Fruit fly (Drosophila melanogaster) whole organism, embryonic: ENCODE data around the gene fru.

Experiments used
- Aef1 ChIP-seq: fragments of 200-800 bp; sonication (Bioruptor generic); IDR thresholded peaks from 3 replicates; pipeline ENCODE4 v1.3.6; 2022; ENCODE audit warnings: missing biosample characterization, missing genetic modification characterization
- CG10366 ChIP-seq: fragments of 200-800 bp; sonication (Bioruptor generic); IDR thresholded peaks from 2 replicates; pipeline ENCODE4 v1.3.6; 2022; ENCODE audit warnings: missing biosample characterization, missing genetic modification characterization
- CG11504 ChIP-seq: fragments of 200-800 bp; sonication (Bioruptor generic); optimal IDR thresholded peaks from 3 replicates; lab custom pipeline; 2019; ENCODE audit warnings: missing biosample characterization, mild to moderate bottlenecking, missing genetic modification characterization, moderate library complexity
- CG11560 ChIP-seq: fragments of 200-800 bp; sonication (Bioruptor generic); IDR thresholded peaks from 3 replicates; pipeline ENCODE4 v1.3.6; 2022; ENCODE audit warnings: missing biosample characterization, missing genetic modification characterization
- CG13624 ChIP-seq: fragments of 200-800 bp; sonication (Bioruptor generic); optimal IDR thresholded peaks from 2 replicates; lab custom pipeline; 2016; ENCODE audit warnings: missing biosample characterization, missing genetic modification characterization
- CG13775 ChIP-seq: fragments of 200-800 bp; sonication (Bioruptor generic); optimal IDR thresholded peaks from 3 replicates; lab custom pipeline; 2017; ENCODE audit warnings: missing biosample characterization, mild to moderate bottlenecking, missing genetic modification characterization
- CG14014 ChIP-seq: fragments of 200-800 bp; sonication (Bioruptor generic); IDR thresholded peaks from 2 replicates; pipeline ENCODE4 v1.3.6; 2022; ENCODE audit warnings: missing biosample characterization, missing genetic modification characterization
- CG14441 ChIP-seq: fragments of 200-800 bp; sonication (Bioruptor generic); IDR thresholded peaks from 2 replicates; pipeline ENCODE4 v1.3.6; 2022; ENCODE audit warnings: missing biosample characterization, missing genetic modification characterization
- CG1603 ChIP-seq: fragments of 200-800 bp; sonication (Bioruptor generic); optimal IDR thresholded peaks from 2 replicates; lab custom pipeline; 2019; ENCODE audit warnings: missing biosample characterization, mild to moderate bottlenecking, missing genetic modification characterization, moderate library complexity
- CG17802 ChIP-seq: fragments of 200-800 bp; sonication (Bioruptor generic); optimal IDR thresholded peaks from 2 replicates; lab custom pipeline; 2018; ENCODE audit warnings: missing biosample characterization, mild to moderate bottlenecking, missing genetic modification characterization, moderate library complexity
- CG18262 ChIP-seq: fragments of 200-800 bp; optimal IDR thresholded peaks from 3 replicates; lab custom pipeline; 2019; ENCODE audit warnings: missing biosample characterization, mild to moderate bottlenecking, missing genetic modification characterization, moderate library complexity
- CG18599 ChIP-seq: fragments of 200-800 bp; sonication (Bioruptor generic); optimal IDR thresholded peaks from 3 replicates; lab custom pipeline; 2017; ENCODE audit warnings: missing biosample characterization, missing genetic modification characterization, mild to moderate bottlenecking, moderate library complexity, missing genetic modification reagents
- CG30403 ChIP-seq: fragments of 200-800 bp; sonication (Bioruptor generic); optimal IDR thresholded peaks from 3 replicates; lab custom pipeline; 2016; ENCODE audit warnings: missing biosample characterization, missing genetic modification characterization
- CG4707 ChIP-seq: fragments of 200-800 bp; sonication (Bioruptor generic); optimal IDR thresholded peaks from 2 replicates; lab custom pipeline; 2018; ENCODE audit warnings: missing biosample characterization, mild to moderate bottlenecking, missing genetic modification characterization, moderate library complexity
- CG6175 ChIP-seq: fragments of 200-800 bp; sonication (Bioruptor generic); IDR thresholded peaks from 3 replicates; pipeline ENCODE4 v1.3.6; 2022; ENCODE audit warnings: missing biosample characterization, missing genetic modification characterization
- CG7372 ChIP-seq: fragments of 200-800 bp; sonication (Bioruptor generic); IDR thresholded peaks from 2 replicates; pipeline ENCODE4 v1.3.6; 2022; ENCODE audit warnings: missing biosample characterization, missing genetic modification characterization
- CG8359 ChIP-seq: fragments of 200-800 bp; sonication (Bioruptor generic); optimal IDR thresholded peaks from 2 replicates; lab custom pipeline; 2017; ENCODE audit warnings: missing biosample characterization, mild to moderate bottlenecking, missing genetic modification characterization, borderline replicate concordance
- CG8765 ChIP-seq: fragments of 200-800 bp; sonication (Bioruptor generic); IDR thresholded peaks from 2 replicates; pipeline ENCODE4 v1.3.6; 2022; ENCODE audit warnings: missing biosample characterization, missing genetic modification characterization
- D19A ChIP-seq: fragments of 200-800 bp; optimal IDR thresholded peaks from 3 replicates; lab custom pipeline; 2019; ENCODE audit warnings: missing biosample characterization, mild to moderate bottlenecking, missing genetic modification characterization, moderate library complexity
- D19B ChIP-seq: fragments of 200-800 bp; sonication (Bioruptor generic); optimal IDR thresholded peaks from 2 replicates; lab custom pipeline; 2017; ENCODE audit warnings: missing biosample characterization, mild to moderate bottlenecking, missing genetic modification characterization
- Dad ChIP-seq: fragments of 200-800 bp; sonication (Bioruptor generic); optimal IDR thresholded peaks from 3 replicates; lab custom pipeline; 2016; ENCODE audit warnings: missing biosample characterization, missing genetic modification characterization
- Dll ChIP-seq: fragments of 200-800 bp; sonication (Bioruptor generic); IDR thresholded peaks from 4 replicates; pipeline ENCODE4 v1.3.6; 2022; ENCODE audit warnings: missing biosample characterization, missing genetic modification characterization; ENCODE audit not compliant: partially characterized antibody
- Drgx ChIP-seq: fragments of 200-800 bp; sonication (Bioruptor generic); IDR thresholded peaks from 2 replicates; pipeline ENCODE4 v1.3.6; 2022; ENCODE audit warnings: missing biosample characterization, missing genetic modification characterization
- E2f2 ChIP-seq: fragments of 200-800 bp; sonication (Bioruptor generic); IDR thresholded peaks from 2 replicates; pipeline ENCODE4 v1.3.6; 2022; ENCODE audit warnings: missing biosample characterization, missing genetic modification characterization
- Eip74EF ChIP-seq, 2 experiments: fragments of 200-800 bp in 1 of 2; fragments of >200 bp in 1 of 2; sonication (Bioruptor generic) in 1 of 2; optimal IDR thresholded peaks; 2 replicates each; lab custom pipeline; 2017 to 2019; ENCODE audit warnings: missing biosample characterization in 2 of 2, missing genetic modification characterization in 2 of 2, mild to moderate bottlenecking in 1 of 2, moderate library complexity in 1 of 2
- Gug ChIP-seq: fragments of 200-800 bp; sonication (Bioruptor generic); IDR thresholded peaks from 4 replicates; pipeline ENCODE4 v1.3.6; 2022; ENCODE audit warnings: missing biosample characterization, missing genetic modification characterization
- H2.0 ChIP-seq: fragments of 200-800 bp; sonication (Bioruptor generic); IDR thresholded peaks from 2 replicates; pipeline ENCODE4 v1.3.6; 2022; ENCODE audit warnings: missing biosample characterization, missing genetic modification characterization
- Hsf ChIP-seq: fragments of 200-800 bp; sonication (Bioruptor generic); optimal IDR thresholded peaks from 3 replicates; lab custom pipeline; 2016; ENCODE audit warnings: missing biosample characterization, missing genetic modification characterization
- Poxn ChIP-seq: fragments of 200-800 bp; sonication (Bioruptor generic); IDR thresholded peaks from 2 replicates; pipeline ENCODE4 v1.3.6; 2022; ENCODE audit warnings: missing biosample characterization, missing genetic modification characterization
- ash1 ChIP-seq: fragments of 200-800 bp; sonication (Bioruptor generic); optimal IDR thresholded peaks from 2 replicates; lab custom pipeline; 2018; ENCODE audit warnings: missing biosample characterization, mild to moderate bottlenecking, missing genetic modification characterization
- chn ChIP-seq: fragments of 200-800 bp; sonication (Bioruptor generic); optimal IDR thresholded peaks from 2 replicates; lab custom pipeline; 2016; ENCODE audit warnings: missing biosample characterization, missing genetic modification characterization
- croc ChIP-seq: fragments of 200-800 bp; sonication (Bioruptor generic); conservative IDR thresholded peaks from 3 replicates; pipeline ENCODE4 v1.3.6; 2022; ENCODE audit warnings: missing biosample characterization, missing genetic modification characterization
- da ChIP-seq: fragments of 200-800 bp; sonication (Bioruptor generic); optimal IDR thresholded peaks from 2 replicates; lab custom pipeline; 2016; ENCODE audit warnings: missing biosample characterization, missing genetic modification characterization
- dm ChIP-seq: fragments of 200-800 bp; sonication (Bioruptor generic); optimal IDR thresholded peaks from 3 replicates; lab custom pipeline; 2016; ENCODE audit warnings: missing biosample characterization, missing genetic modification characterization
- ewg ChIP-seq: fragments of 200-800 bp; sonication (Bioruptor generic); optimal IDR thresholded peaks from 3 replicates; lab custom pipeline; 2017; ENCODE audit warnings: mild to moderate bottlenecking, missing biosample characterization, missing genetic modification reagents, missing genetic modification characterization
- h ChIP-seq: fragments of >200 bp; optimal IDR thresholded peaks from 2 replicates; lab custom pipeline; 2017
- hb ChIP-seq: fragments of 200-800 bp; sonication (Bioruptor generic); IDR thresholded peaks from 3 replicates; pipeline ENCODE4 v1.3.6; 2022; ENCODE audit warnings: missing biosample characterization, missing genetic modification characterization; ENCODE audit not compliant: partially characterized antibody
- inv ChIP-seq: fragments of 200-800 bp; sonication (Bioruptor generic); IDR thresholded peaks from 2 replicates; pipeline ENCODE4 v1.3.6; 2022; ENCODE audit warnings: missing biosample characterization, missing genetic modification characterization; ENCODE audit not compliant: partially characterized antibody
- mam ChIP-seq: fragments of 200-800 bp; sonication (Bioruptor generic); optimal IDR thresholded peaks from 3 replicates; lab custom pipeline; 2016; ENCODE audit warnings: missing biosample characterization, missing genetic modification characterization
- prd ChIP-seq, 3 experiments: fragments of >200 bp in 2 of 3; fragments of 200-800 bp in 1 of 3; sonication (Bioruptor generic) in 1 of 3; optimal IDR thresholded peaks in 2 of 3; IDR thresholded peaks in 1 of 3; 2 replicates in 2 of 3; 3 replicates in 1 of 3; pipeline versions ENCODE4 v1.3.6 to Lab custom; 2017 to 2022; ENCODE audit warnings: missing biosample characterization in 1 of 3, missing genetic modification characterization in 1 of 3
- sim ChIP-seq: fragments of 200-800 bp; sonication (Bioruptor generic); IDR thresholded peaks from 2 replicates; pipeline ENCODE4 v1.3.6; 2022; ENCODE audit warnings: missing biosample characterization, missing genetic modification characterization
- slou ChIP-seq: fragments of 200-800 bp; sonication (Bioruptor generic); optimal IDR thresholded peaks from 3 replicates; lab custom pipeline; 2016; ENCODE audit warnings: missing biosample characterization, missing genetic modification characterization
- stc ChIP-seq: fragments of 200-800 bp; sonication (Bioruptor generic); IDR thresholded peaks from 2 replicates; pipeline ENCODE4 v1.3.6; 2022; ENCODE audit warnings: missing biosample characterization, missing genetic modification characterization
- stwl ChIP-seq: fragments of 200-800 bp; sonication (Bioruptor generic); optimal IDR thresholded peaks from 3 replicates; lab custom pipeline; 2018; ENCODE audit warnings: missing biosample characterization, mild to moderate bottlenecking, missing genetic modification characterization, moderate library complexity
- unpg ChIP-seq: fragments of 200-800 bp; sonication (Bioruptor generic); optimal IDR thresholded peaks from 3 replicates; lab custom pipeline; 2018; ENCODE audit warnings: missing biosample characterization, mild to moderate bottlenecking, missing genetic modification characterization, moderate library complexity
- vnd ChIP-seq: fragments of 200-800 bp; sonication (Bioruptor generic); IDR thresholded peaks from 3 replicates; pipeline ENCODE4 v1.3.6; 2022; ENCODE audit warnings: missing biosample characterization, missing genetic modification characterization; ENCODE audit not compliant: partially characterized antibody
- wor ChIP-seq: fragments of 200-800 bp; sonication (Bioruptor generic); IDR thresholded peaks from 2 replicates; pipeline ENCODE4 v1.3.6; 2022; ENCODE audit warnings: missing biosample characterization, missing genetic modification characterization
- zf30C ChIP-seq: fragments of 200-800 bp; sonication (Bioruptor generic); optimal IDR thresholded peaks from 3 replicates; lab custom pipeline; 2018; ENCODE audit warnings: missing biosample characterization, mild to moderate bottlenecking, missing genetic modification characterization

fru gene

DNA sequence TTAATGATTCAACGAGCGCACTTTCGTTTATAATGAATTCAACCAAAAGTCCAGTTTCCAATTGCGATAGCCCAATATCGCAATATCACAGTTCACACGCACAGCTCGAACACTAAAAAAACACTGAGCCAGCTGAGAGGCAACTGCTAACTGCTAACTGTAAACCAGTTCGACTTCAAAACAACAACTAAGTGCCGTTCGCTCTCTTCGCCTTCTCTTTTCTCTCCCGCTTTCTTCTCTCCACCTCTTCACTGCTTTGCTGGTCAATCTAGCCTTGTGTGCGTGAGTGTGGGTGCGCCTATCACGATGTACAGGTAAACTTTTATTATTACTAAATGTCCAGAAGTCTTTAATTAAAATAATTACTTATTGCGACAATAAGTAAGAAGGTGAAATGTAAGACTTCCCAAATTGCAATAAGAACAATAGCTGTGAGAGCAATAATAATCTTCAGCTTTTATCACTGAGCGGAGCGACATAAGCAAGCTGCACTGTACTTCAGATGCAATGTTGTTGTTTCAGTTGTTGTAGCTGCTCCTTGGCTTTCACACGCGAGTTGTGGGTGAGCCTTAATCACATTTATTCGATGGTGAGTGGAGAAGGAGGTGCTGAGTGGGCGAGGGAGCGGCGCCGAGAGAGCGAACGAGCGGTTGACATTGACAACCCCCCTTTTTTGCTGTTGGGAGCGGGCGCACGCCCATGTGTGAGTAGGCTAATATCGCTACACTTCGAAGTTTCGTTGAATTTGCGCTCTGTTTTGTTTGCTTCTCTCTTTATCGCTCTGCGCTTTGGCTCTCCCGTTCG, 148.4 kb downstream of the fru start, which contains the start of gene Vti1b (continued):
- TF ChIP-seq CG1603 (tag; lab: Kevin White, UChicago) = peak; percentile 87
- peak; percentile 77 for TF ChIP-seq D19B (GFP tag; lab: Kevin White, UChicago)
- TF ChIP-seq CG11560 (tag; lab: Robert Waterston, UW) = peak; percentile 75; the same call in 2 of the 3 replicates
- TF ChIP-seq H2.0 = peak; percentile 94
- TF ChIP-seq CG6175 (GFP tag; lab: Robert Waterston, UW) = peak; percentile 80; the same call in 2 of the 3 replicates
- peak; percentile 95 for TF ChIP-seq CG30403 (GFP tag; lab: Kevin White, UChicago)
- TF ChIP-seq CG13775 (GFP tag; lab: Kevin White, UChicago) = peak; percentile 88
- peak; percentile 93 for TF ChIP-seq wor (GFP tag; lab: Robert Waterston, UW)
- peak; percentile 94 for TF ChIP-seq CG14441 (GFP tag; lab: Robert Waterston, UW)
- TF ChIP-seq h (lab: Kevin White, UChicago) = no peak
- peak; percentile 83 for TF ChIP-seq CG7372 (GFP tag; lab: Robert Waterston, UW)
- TF ChIP-seq mam = peak; percentile 89
- no peak for TF ChIP-seq inv
- TF ChIP-seq zf30C (GFP tag; lab: Kevin White, UChicago) = no peak
- peak; percentile 74 for TF ChIP-seq E2f2
- TF ChIP-seq stc (GFP tag; lab: Robert Waterston, UW) = peak; percentile 91
- peak; percentile 94 for TF ChIP-seq Dad (GFP tag; lab: Kevin White, UChicago)
- peak; percentile 96 for TF ChIP-seq CG18262
- TF ChIP-seq prd (optimal IDR thresholded peaks at IDR 0.05; lab: Kevin White, UChicago) = no peak
- peak; percentile 96 for TF ChIP-seq prd (GFP tag; IDR thresholded peaks at IDR 0.05; lab: Robert Waterston, UW)
- TF ChIP-seq CG14014 (GFP tag; lab: Robert Waterston, UW) = peak; percentile 90
- no peak for TF ChIP-seq hb (GFP tag; lab: Robert Waterston, UW)
- peak; percentile 0 for TF ChIP-seq ash1 (GFP tag; lab: Kevin White, UChicago)
- peak; percentile 47 for TF ChIP-seq stwl (tag; lab: Kevin White, UChicago)
- peak; percentile 72 for TF ChIP-seq slou (GFP tag; lab: Kevin White, UChicago)
- TF ChIP-seq CG11504 (tag; lab: Kevin White, UChicago) = peak; percentile 95
- peak; percentile 89 for TF ChIP-seq ewg
- peak; percentile 62 for TF ChIP-seq Poxn (GFP tag; lab: Robert Waterston, UW)
- TF ChIP-seq CG10366 (GFP tag; lab: Robert Waterston, UW) = peak; percentile 94
- peak; percentile 91 for TF ChIP-seq D19A (tag; lab: Kevin White, UChicago)
- TF ChIP-seq sim (GFP tag; lab: Robert Waterston, UW) = peak; percentile 73
- TF ChIP-seq Eip74EF (GFP tag; optimal IDR thresholded peaks at IDR 0.05; lab: Kevin White, UChicago) = peak in 1 of 2 experiments; percentile 92
- peak; percentile 93 for TF ChIP-seq croc (GFP tag; lab: Robert Waterston, UW)
- peak; percentile 96 for TF ChIP-seq Drgx (GFP tag; lab: Robert Waterston, UW)
- peak; percentile 93 for TF ChIP-seq unpg (GFP tag; lab: Kevin White, UChicago)
- peak; percentile 90 for TF ChIP-seq CG13624 (GFP tag; lab: Kevin White, UChicago)
- peak; percentile 96 for TF ChIP-seq chn (GFP tag; lab: Kevin White, UChicago)
- peak; percentile 86 for TF ChIP-seq CG17802 (tag; lab: Kevin White, UChicago)
- TF ChIP-seq da = peak; percentile 79
- TF ChIP-seq CG8359 (GFP tag; lab: Kevin White, UChicago) = peak; percentile 84
- no peak for TF ChIP-seq vnd (GFP tag; lab: Robert Waterston, UW)
- TF ChIP-seq CG8765 (GFP tag; lab: Robert Waterston, UW) = peak; percentile 73
- peak; percentile 94 for TF ChIP-seq Gug (GFP tag; lab: Robert Waterston, UW)
- TF ChIP-seq dm (GFP tag; lab: Kevin White, UChicago) = peak; percentile 93
- TF ChIP-seq CG18599 (GFP tag; lab: Kevin White, UChicago) = peak; percentile 95
- peak; percentile 94 for TF ChIP-seq Aef1 (GFP tag; lab: Robert Waterston, UW)
- TF ChIP-seq Hsf (GFP tag; lab: Kevin White, UChicago) = peak; percentile 96
- peak; percentile 91 for TF ChIP-seq CG4707 (GFP tag; lab: Kevin White, UChicago)
- 0 out of 4 replicates have a peak, but pooled peaks have one; percentile 29 for TF ChIP-seq Dll
